Worm (Caenorhabditis elegans): ENCODE measurements around the gene ZC487.1.

The ZC487.1 gene

DNA sequence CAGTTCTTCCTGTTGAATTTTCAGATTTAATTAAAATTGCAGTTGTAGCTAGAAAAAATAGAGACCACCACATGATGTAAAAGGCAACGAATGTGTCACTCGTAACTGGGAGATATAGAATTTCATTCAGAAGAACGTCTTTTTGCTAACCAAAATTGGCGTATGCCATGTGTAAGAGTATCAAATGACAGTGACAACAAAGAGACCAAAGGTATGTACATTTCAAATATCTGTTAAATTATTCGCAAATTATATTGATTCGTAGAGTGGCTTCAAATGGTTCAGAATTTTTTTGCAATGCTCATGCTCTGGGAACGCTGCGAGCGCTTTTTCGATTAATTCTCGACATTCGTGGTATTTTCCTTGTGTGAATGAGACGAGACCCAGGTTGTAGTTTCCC is 35.0 kb downstream of the ZC487.1 start, which contains the start of gene T25F10.4:
Gene T25F10.4, minus strand, starts transcription at position 101 of the 400 bp plus-strand sequence.
- TF ChIP-seq tbx-11 (GFP tag; IDR thresholded peaks at IDR 0.05): no peak
- no peak for TF ChIP-seq hmg-4 (GFP tag; optimal IDR thresholded peaks at IDR 0.05)

ce11 chrV:6764972-6765371 is 37.6 kb downstream of the ZC487.1 start, which contains the start of gene bbs-8:
TSS of gene bbs-8 (minus strand) at chrV:6765072.
- TF ChIP-seq sea-1 (GFP tag; conservative IDR thresholded peaks at IDR 0.05) (no peak), tra-4 (tag; optimal IDR thresholded peaks at IDR 0.05) (no peak), ceh-13 (GFP tag; optimal IDR thresholded peaks at IDR 0.05) (no peak), scrt-1 (GFP tag; IDR thresholded peaks at IDR 0.05) (no peak), flt-1 (GFP tag; IDR thresholded peaks at IDR 0.05) (no peak), ceh-36 (tag; optimal IDR thresholded peaks at IDR 0.05) (no peak), pes-1 (GFP tag; IDR thresholded peaks at IDR 0.05) (no peak), ama-1 (optimal IDR thresholded peaks at IDR 0.05) (no peak), tbx-37 (GFP tag; conservative IDR thresholded peaks at IDR 0.05) (no peak), hmg-4 (GFP tag; optimal IDR thresholded peaks at IDR 0.05) (no peak)

DNA sequence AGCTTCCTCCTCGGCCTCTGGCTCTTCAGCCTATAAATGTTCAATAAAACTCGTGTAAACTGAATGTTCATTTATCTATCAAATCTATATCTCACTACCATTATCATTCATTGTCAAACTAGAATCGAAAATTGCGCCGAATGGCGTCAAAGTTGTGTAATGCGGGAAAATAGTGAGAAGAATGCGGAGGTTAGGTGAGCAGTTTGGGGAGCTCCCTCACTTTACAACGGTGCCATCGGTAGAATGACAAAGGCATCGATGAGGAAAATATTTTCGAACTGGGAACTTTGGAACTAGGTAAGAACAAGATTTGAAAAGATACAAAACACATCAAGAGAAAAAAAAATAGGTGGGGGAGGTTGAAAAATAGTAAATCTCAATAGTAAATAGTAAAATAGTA is 40.3 kb downstream of the ZC487.1 start:
- TF ChIP-seq ceh-36 (tag; optimal IDR thresholded peaks at IDR 0.05): no peak
- no peak for TF ChIP-seq hmbx-1 (tag; optimal IDR thresholded peaks at IDR 0.05)
- TF ChIP-seq pes-1 (GFP tag; IDR thresholded peaks at IDR 0.05): no peak
- no peak for TF ChIP-seq tra-4 (tag; optimal IDR thresholded peaks at IDR 0.05)
- no peak for TF ChIP-seq tbx-37 (GFP tag; conservative IDR thresholded peaks at IDR 0.05)
- no peak for TF ChIP-seq hnd-1 (tag; optimal IDR thresholded peaks at IDR 0.05)
- no peak for TF ChIP-seq scrt-1 (GFP tag; IDR thresholded peaks at IDR 0.05)
- TF ChIP-seq ama-1 (optimal IDR thresholded peaks at IDR 0.05): no peak
- TF ChIP-seq ceh-13 (GFP tag; optimal IDR thresholded peaks at IDR 0.05): no peak
- TF ChIP-seq F13C5.2 (tag; optimal IDR thresholded peaks at IDR 0.05): no peak
- TF ChIP-seq aly-1 (tag; optimal IDR thresholded peaks at IDR 0.05): no peak
- TF ChIP-seq tbx-11 (GFP tag; IDR thresholded peaks at IDR 0.05): no peak
- TF ChIP-seq B0310.2 (tag; optimal IDR thresholded peaks at IDR 0.05): no peak
- TF ChIP-seq ets-7 (tag; optimal IDR thresholded peaks at IDR 0.05): no peak
- no peak for TF ChIP-seq sea-1 (GFP tag; conservative IDR thresholded peaks at IDR 0.05)
- TF ChIP-seq flt-1 (GFP tag; IDR thresholded peaks at IDR 0.05): no peak
- no peak for TF ChIP-seq hmg-4 (GFP tag; optimal IDR thresholded peaks at IDR 0.05)

DNA sequence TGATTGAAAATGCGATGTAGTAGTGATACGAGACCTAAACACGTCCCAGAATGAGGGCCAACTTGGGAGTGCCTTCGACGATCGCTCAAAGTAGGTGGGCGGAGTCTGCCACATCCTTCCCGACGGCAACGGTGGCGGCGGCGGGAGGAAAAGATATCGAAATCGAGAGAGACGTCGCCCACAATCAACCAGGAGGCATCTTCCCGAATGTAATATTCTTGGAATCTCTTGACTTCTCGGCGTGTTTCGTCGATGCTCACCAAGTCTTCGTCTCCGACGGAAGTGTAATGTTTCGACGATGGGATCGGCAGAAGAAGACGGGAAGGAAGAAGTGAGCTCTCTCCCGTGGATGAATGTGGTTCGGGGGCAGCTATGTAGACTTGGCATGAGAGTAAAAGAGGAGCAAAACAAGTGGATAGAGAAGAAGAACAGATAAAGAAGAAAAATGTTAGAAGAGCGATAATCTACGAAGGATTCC is 41.2 kb downstream of the ZC487.1 start, which contains the start of the genes T25F10.1 and clik-1:
Gene T25F10.1, plus strand, starts transcription at position 51 of the 478 bp plus-strand sequence.
Gene clik-1, minus strand, starts transcription at position 281 of the 478 bp plus-strand sequence.
- TF ChIP-seq sea-1 (GFP tag; conservative IDR thresholded peaks at IDR 0.05): no peak
- TF ChIP-seq tbx-37 (GFP tag; conservative IDR thresholded peaks at IDR 0.05): no peak
- TF ChIP-seq tbx-11 (GFP tag; IDR thresholded peaks at IDR 0.05): no peak
- TF ChIP-seq ceh-36 (tag; optimal IDR thresholded peaks at IDR 0.05): no peak
- TF ChIP-seq B0310.2 (tag; optimal IDR thresholded peaks at IDR 0.05): no peak
- TF ChIP-seq hmg-4 (GFP tag; optimal IDR thresholded peaks at IDR 0.05): no peak

DNA sequence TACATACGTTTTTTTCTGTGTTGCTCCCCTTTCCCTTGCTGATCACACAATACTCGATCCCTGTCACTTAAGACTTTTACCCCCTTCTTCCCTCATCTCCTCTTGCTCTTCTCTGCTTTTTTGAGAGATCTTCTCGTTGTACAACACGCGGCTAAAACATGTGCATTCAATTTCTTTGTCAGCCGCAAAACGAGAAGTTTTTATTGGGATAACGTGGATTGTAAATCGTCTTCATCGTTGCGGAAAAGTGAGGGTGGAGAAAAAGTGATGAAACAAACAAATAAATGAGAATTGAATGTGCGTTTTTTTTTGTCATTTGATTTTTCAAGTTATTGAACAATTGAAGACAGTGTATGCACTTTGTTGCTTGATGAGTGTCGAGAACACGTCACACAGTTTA is 42.1 kb downstream of the ZC487.1 start:
- TF ChIP-seq ceh-36 (tag; optimal IDR thresholded peaks at IDR 0.05) (no peak), ets-7 (tag; optimal IDR thresholded peaks at IDR 0.05) (no peak), sea-1 (GFP tag; conservative IDR thresholded peaks at IDR 0.05) (no peak), hmbx-1 (tag; optimal IDR thresholded peaks at IDR 0.05) (no peak), ceh-13 (GFP tag; optimal IDR thresholded peaks at IDR 0.05) (no peak), hnd-1 (tag; optimal IDR thresholded peaks at IDR 0.05) (no peak), scrt-1 (GFP tag; IDR thresholded peaks at IDR 0.05) (no peak), tra-4 (tag; optimal IDR thresholded peaks at IDR 0.05) (no peak), pes-1 (GFP tag; IDR thresholded peaks at IDR 0.05) (no peak), tbx-11 (GFP tag; IDR thresholded peaks at IDR 0.05) (no peak)

ce11 chrV:6771645-6772044 is 44.3 kb downstream of the ZC487.1 start, which contains the start of gene srh-30:
TSS of gene srh-30 (minus strand) at chrV:6771745.
- TF ChIP-seq flt-1 (GFP tag; IDR thresholded peaks at IDR 0.05): no peak
- no peak for TF ChIP-seq aly-1 (tag; optimal IDR thresholded peaks at IDR 0.05)
- no peak for TF ChIP-seq hmbx-1 (tag; optimal IDR thresholded peaks at IDR 0.05)
- no peak for TF ChIP-seq ets-7 (tag; optimal IDR thresholded peaks at IDR 0.05)
- TF ChIP-seq pes-1 (GFP tag; IDR thresholded peaks at IDR 0.05): no peak
- TF ChIP-seq tbx-11 (GFP tag; IDR thresholded peaks at IDR 0.05): no peak
- TF ChIP-seq hmg-4 (GFP tag; optimal IDR thresholded peaks at IDR 0.05): no peak
- no peak for TF ChIP-seq B0310.2 (tag; optimal IDR thresholded peaks at IDR 0.05)
- no peak for TF ChIP-seq ama-1 (optimal IDR thresholded peaks at IDR 0.05)
- no peak for TF ChIP-seq F13C5.2 (tag; optimal IDR thresholded peaks at IDR 0.05)
- no peak for TF ChIP-seq sea-1 (GFP tag; conservative IDR thresholded peaks at IDR 0.05)
- no peak for TF ChIP-seq tbx-37 (GFP tag; conservative IDR thresholded peaks at IDR 0.05)

DNA sequence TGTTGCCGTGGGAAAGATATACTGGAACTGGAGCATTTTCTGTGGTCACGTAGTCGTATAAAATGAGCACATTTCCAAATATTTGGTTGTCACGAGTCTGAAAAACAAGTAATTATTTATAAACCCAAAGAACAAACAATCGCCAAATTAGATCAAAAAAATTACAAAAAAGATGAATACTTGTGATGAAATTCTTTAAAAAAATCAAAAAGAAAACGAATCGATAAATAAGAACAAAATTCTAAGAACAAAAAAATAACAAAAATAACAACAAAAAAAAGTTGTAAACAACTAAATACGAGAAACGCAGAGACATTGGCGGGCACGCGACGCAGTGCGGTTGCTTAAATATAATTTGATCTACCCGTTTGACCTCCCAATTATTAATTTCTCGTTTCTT is 46.4 kb downstream of the ZC487.1 start, which contains the start of gene ZC404.16:
Gene ZC404.16, minus strand, starts transcription at position 101 of the 400 bp plus-strand sequence.
- TF ChIP-seq tbx-37 (GFP tag; conservative IDR thresholded peaks at IDR 0.05) (no peak), tra-4 (tag; optimal IDR thresholded peaks at IDR 0.05) (no peak), ceh-36 (tag; optimal IDR thresholded peaks at IDR 0.05) (no peak)

DNA sequence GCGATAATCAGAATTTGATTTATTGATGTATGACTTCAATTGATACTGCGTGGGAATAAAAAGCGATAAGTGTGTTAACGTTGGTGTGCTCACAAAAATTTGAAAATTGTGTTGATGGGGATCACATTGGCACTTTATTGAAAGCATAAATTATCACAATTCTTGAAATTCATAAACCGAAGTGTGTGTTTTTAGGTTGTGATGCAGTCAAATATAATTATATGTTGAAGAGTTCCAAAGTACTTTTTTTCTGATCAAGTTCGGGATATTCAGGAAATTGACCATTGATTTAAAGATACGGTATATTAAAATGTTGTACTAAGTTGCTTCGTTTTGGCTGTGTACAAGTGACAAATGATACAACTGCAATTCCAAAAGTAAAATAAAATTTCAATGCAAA is 48.4 kb downstream of the ZC487.1 start, which contains the start of gene srh-28:
Gene srh-28, minus strand, starts transcription at position 101 of the 400 bp plus-strand sequence.
- TF ChIP-seq scrt-1 (GFP tag; IDR thresholded peaks at IDR 0.05) (no peak), hnd-1 (tag; optimal IDR thresholded peaks at IDR 0.05) (no peak), F13C5.2 (tag; optimal IDR thresholded peaks at IDR 0.05) (no peak), tbx-37 (GFP tag; conservative IDR thresholded peaks at IDR 0.05) (no peak), sea-1 (GFP tag; conservative IDR thresholded peaks at IDR 0.05) (no peak), ama-1 (optimal IDR thresholded peaks at IDR 0.05) (no peak), tbx-11 (GFP tag; IDR thresholded peaks at IDR 0.05) (no peak), tra-4 (tag; optimal IDR thresholded peaks at IDR 0.05) (no peak), aly-1 (tag; optimal IDR thresholded peaks at IDR 0.05) (no peak), ceh-36 (tag; optimal IDR thresholded peaks at IDR 0.05) (no peak), ceh-13 (GFP tag; optimal IDR thresholded peaks at IDR 0.05) (no peak), ets-7 (tag; optimal IDR thresholded peaks at IDR 0.05) (no peak), pes-1 (GFP tag; IDR thresholded peaks at IDR 0.05) (no peak), flt-1 (GFP tag; IDR thresholded peaks at IDR 0.05) (no peak), B0310.2 (tag; optimal IDR thresholded peaks at IDR 0.05) (no peak)

Data from whole organism, early embryonic.